Worm (Caenorhabditis elegans) whole organism, early embryonic: ENCODE measurements around the gene F28F5.4.

Source experiments
- B0310.2 ChIP-seq: sonication (generic microtip); optimal IDR thresholded peaks from 2 replicates; lab custom pipeline; 2016; ENCODE audit warnings: mild to moderate bottlenecking, missing genetic modification characterization, missing compliant biosample characterization
- F13C5.2 ChIP-seq: sonication (generic microtip); optimal IDR thresholded peaks from 2 replicates; lab custom pipeline; 2017; ENCODE audit warnings: mild to moderate bottlenecking, missing genetic modification characterization, inconsistent platforms, missing compliant biosample characterization
- aly-1 ChIP-seq: sonication (generic microtip); optimal IDR thresholded peaks from 2 replicates; lab custom pipeline; 2016; ENCODE audit warnings: missing genetic modification characterization, missing compliant biosample characterization
- ama-1 ChIP-seq: fragments of 150-350 bp; optimal IDR thresholded peaks from 2 replicates; lab custom pipeline; 2014
- ceh-13 ChIP-seq: fragments of 200-800 bp; sonication (Bioruptor generic); optimal IDR thresholded peaks from 2 replicates; lab custom pipeline; 2018; ENCODE audit warnings: mild to moderate bottlenecking, missing genetic modification characterization, missing compliant biosample characterization
- ceh-36 ChIP-seq: sonication (generic microtip); optimal IDR thresholded peaks from 2 replicates; lab custom pipeline; 2016; ENCODE audit warnings: missing genetic modification characterization, inconsistent platforms, missing compliant biosample characterization
- ets-7 ChIP-seq: sonication (generic microtip); optimal IDR thresholded peaks from 2 replicates; lab custom pipeline; 2016; ENCODE audit warnings: missing genotype, missing genetic modification characterization, missing compliant biosample characterization
- flt-1 ChIP-seq: fragments of 200-800 bp; sonication (Bioruptor generic); IDR thresholded peaks from 2 replicates; pipeline ENCODE4 v1.3.6; 2022; ENCODE audit warnings: missing genetic modification characterization, missing compliant biosample characterization
- hmbx-1 ChIP-seq: sonication (generic microtip); optimal IDR thresholded peaks from 2 replicates; lab custom pipeline; 2016; ENCODE audit warnings: mild to moderate bottlenecking, missing genetic modification characterization, missing compliant biosample characterization
- hmg-4 ChIP-seq: fragments of 200-800 bp; sonication (Bioruptor generic); optimal IDR thresholded peaks from 2 replicates; lab custom pipeline; 2018; ENCODE audit warnings: mild to moderate bottlenecking, missing genetic modification characterization, missing compliant biosample characterization
- hnd-1 ChIP-seq: sonication (generic microtip); optimal IDR thresholded peaks from 2 replicates; lab custom pipeline; 2016; ENCODE audit warnings: missing genetic modification characterization, missing compliant biosample characterization
- pes-1 ChIP-seq: fragments of 200-800 bp; sonication (Bioruptor generic); IDR thresholded peaks from 2 replicates; pipeline ENCODE4 v1.3.6; 2022; ENCODE audit warnings: missing genetic modification reagents, missing genetic modification characterization, missing compliant biosample characterization
- scrt-1 ChIP-seq: fragments of 200-800 bp; sonication (Bioruptor generic); IDR thresholded peaks from 2 replicates; pipeline ENCODE4 v1.3.6; 2022; ENCODE audit warnings: missing genetic modification characterization, missing compliant biosample characterization
- sea-1 ChIP-seq: fragments of 200-800 bp; sonication (Bioruptor generic); conservative IDR thresholded peaks from 2 replicates; pipeline ENCODE4 v1.3.6; 2022; ENCODE audit warnings: missing genetic modification characterization, missing compliant biosample characterization
- tbx-11 ChIP-seq: fragments of 200-800 bp; sonication (Bioruptor generic); IDR thresholded peaks from 2 replicates; pipeline ENCODE4 v1.3.6; 2022; ENCODE audit warnings: missing genetic modification characterization, missing compliant biosample characterization
- tbx-37 ChIP-seq: fragments of 200-800 bp; sonication (Bioruptor generic); conservative IDR thresholded peaks from 2 replicates; pipeline ENCODE4 v1.3.6; 2022; ENCODE audit warnings: missing genetic modification reagents, missing genetic modification characterization, missing compliant biosample characterization
- tra-4 ChIP-seq: sonication (generic microtip); optimal IDR thresholded peaks from 2 replicates; lab custom pipeline; 2017; ENCODE audit warnings: missing genetic modification characterization, missing compliant biosample characterization

The F28F5.4 gene

ce11 chrIII:6816930-6817329 lies at the start of gene F28F5.4:
TSS of gene F28F5.4 (minus strand) at chrIII:6817033.
- TF ChIP-seq tra-4 (tag; lab: Kevin White, UChicago): no peak
- TF ChIP-seq sea-1 (GFP tag; lab: Robert Waterston, UW): no peak
- TF ChIP-seq pes-1 (GFP tag; lab: Robert Waterston, UW): no peak
- TF ChIP-seq scrt-1 (GFP tag; lab: Robert Waterston, UW): no peak
- no peak for TF ChIP-seq ets-7 (tag; lab: Kevin White, UChicago)
- no peak for TF ChIP-seq ama-1 (lab: Kevin White, UChicago)
- no peak for TF ChIP-seq flt-1 (GFP tag; lab: Robert Waterston, UW)
- no peak for TF ChIP-seq ceh-36 (tag; lab: Kevin White, UChicago)
- TF ChIP-seq F13C5.2 (tag; lab: Kevin White, UChicago): no peak
- TF ChIP-seq hmbx-1 (tag; lab: Kevin White, UChicago): no peak
- no peak for TF ChIP-seq aly-1
- TF ChIP-seq B0310.2 (tag; lab: Kevin White, UChicago): no peak
- no peak for TF ChIP-seq hnd-1 (tag; lab: Kevin White, UChicago)
- TF ChIP-seq tbx-11 (GFP tag; lab: Robert Waterston, UW): no peak
- no peak for TF ChIP-seq tbx-37 (GFP tag; lab: Robert Waterston, UW)
- TF ChIP-seq hmg-4 (GFP tag; lab: Kevin White, UChicago): no peak
- TF ChIP-seq ceh-13 (GFP tag; lab: Kevin White, UChicago): no peak

ce11 chrIII:6863901-6864300 lies 47.1 kb upstream of the F28F5.4 start, which contains the start of gene sma-3:
TSS of gene sma-3 (minus strand) at chrIII:6863968.
- no peak for TF ChIP-seq tbx-11 (GFP tag; lab: Robert Waterston, UW)
- TF ChIP-seq tbx-37 (GFP tag; lab: Robert Waterston, UW): no peak

DNA sequence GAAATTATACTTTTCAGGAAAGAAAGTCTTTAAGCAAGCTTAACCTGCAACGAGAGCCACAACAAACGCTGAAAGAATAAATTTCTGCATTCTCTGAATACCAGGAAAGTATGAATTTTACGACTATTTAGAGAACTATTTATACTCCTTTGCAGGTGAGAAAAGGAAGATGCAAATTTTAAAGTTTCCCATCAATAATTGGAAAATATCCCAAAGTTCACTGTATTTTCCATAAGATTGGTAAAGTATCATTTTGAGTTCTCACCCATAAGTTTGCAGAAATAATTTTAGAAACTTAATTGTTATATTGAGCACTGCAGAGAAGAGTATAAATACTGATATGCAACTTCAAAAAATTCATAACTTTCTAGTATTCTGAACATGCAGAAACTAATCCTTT lies 42.6 kb upstream of the F28F5.4 start, which contains the start of gene clec-158:
clec-158 (minus strand) TSS at position 101 of the 400 bp plus-strand sequence.
- no peak for TF ChIP-seq ama-1 (lab: Kevin White, UChicago)
- TF ChIP-seq sea-1 (GFP tag; lab: Robert Waterston, UW): no peak
- TF ChIP-seq scrt-1 (GFP tag; lab: Robert Waterston, UW): no peak
- no peak for TF ChIP-seq hmbx-1 (tag; lab: Kevin White, UChicago)
- TF ChIP-seq ceh-36 (tag; lab: Kevin White, UChicago): no peak
- no peak for TF ChIP-seq ets-7 (tag; lab: Kevin White, UChicago)
- no peak for TF ChIP-seq tbx-11 (GFP tag; lab: Robert Waterston, UW)
- TF ChIP-seq pes-1 (GFP tag; lab: Robert Waterston, UW): no peak

ce11 chrIII:6857390-6857848 lies 40.6 kb upstream of the F28F5.4 start:
- TF ChIP-seq flt-1 (GFP tag; lab: Robert Waterston, UW): no peak
- TF ChIP-seq scrt-1 (GFP tag; lab: Robert Waterston, UW): no peak
- TF ChIP-seq sea-1 (GFP tag; lab: Robert Waterston, UW): no peak
- no peak for TF ChIP-seq hmg-4 (GFP tag; lab: Kevin White, UChicago)
- no peak for TF ChIP-seq ceh-36 (tag; lab: Kevin White, UChicago)
- no peak for TF ChIP-seq ceh-13 (GFP tag; lab: Kevin White, UChicago)
- no peak for TF ChIP-seq ama-1 (lab: Kevin White, UChicago)
- no peak for TF ChIP-seq tbx-37 (GFP tag; lab: Robert Waterston, UW)
- no peak for TF ChIP-seq hmbx-1 (tag; lab: Kevin White, UChicago)
- no peak for TF ChIP-seq F13C5.2 (tag; lab: Kevin White, UChicago)
- no peak for TF ChIP-seq tbx-11 (GFP tag; lab: Robert Waterston, UW)
- no peak for TF ChIP-seq aly-1
- no peak for TF ChIP-seq tra-4 (tag; lab: Kevin White, UChicago)
- no peak for TF ChIP-seq hnd-1 (tag; lab: Kevin White, UChicago)
- no peak for TF ChIP-seq pes-1 (GFP tag; lab: Robert Waterston, UW)
- no peak for TF ChIP-seq B0310.2 (tag; lab: Kevin White, UChicago)

ce11 chrIII:6856709-6857108 lies 39.9 kb upstream of the F28F5.4 start, which contains the start of gene zak-1:
TSS of gene zak-1 (minus strand) at chrIII:6856809.
- no peak for TF ChIP-seq scrt-1 (GFP tag; lab: Robert Waterston, UW)

ce11 chrIII:6850255-6850654 lies 33.4 kb upstream of the F28F5.4 start, which contains the start of gene srv-1:
TSS of gene srv-1 (plus strand) at chrIII:6850385.
- TF ChIP-seq flt-1 (GFP tag; lab: Robert Waterston, UW): no peak
- TF ChIP-seq sea-1 (GFP tag; lab: Robert Waterston, UW): no peak
- TF ChIP-seq aly-1: no peak
- no peak for TF ChIP-seq F13C5.2 (tag; lab: Kevin White, UChicago)
- no peak for TF ChIP-seq tbx-37 (GFP tag; lab: Robert Waterston, UW)
- TF ChIP-seq B0310.2 (tag; lab: Kevin White, UChicago): no peak

- TF ChIP-seq F13C5.2 (tag; lab: Kevin White, UChicago) (no peak), tbx-37 (GFP tag; lab: Robert Waterston, UW) (no peak), sea-1 (GFP tag; lab: Robert Waterston, UW) (no peak), pes-1 (GFP tag; lab: Robert Waterston, UW) (no peak), B0310.2 (tag; lab: Kevin White, UChicago) (no peak), hnd-1 (tag; lab: Kevin White, UChicago) (no peak), ceh-36 (tag; lab: Kevin White, UChicago) (no peak), ceh-13 (GFP tag; lab: Kevin White, UChicago) (no peak), ets-7 (tag; lab: Kevin White, UChicago) (no peak), aly-1 (no peak), flt-1 (GFP tag; lab: Robert Waterston, UW) (no peak), tbx-11 (GFP tag; lab: Robert Waterston, UW) (no peak), hmg-4 (GFP tag; lab: Kevin White, UChicago) (no peak), tra-4 (tag; lab: Kevin White, UChicago) (no peak), scrt-1 (GFP tag; lab: Robert Waterston, UW) (no peak), ama-1 (lab: Kevin White, UChicago) (no peak), hmbx-1 (tag; lab: Kevin White, UChicago) (no peak)
Observed at ce11 chrIII:6848654-6849204, 31.9 kb upstream of the F28F5.4 start, which contains the start of gene dhhc-5. TSS of gene dhhc-5 (minus strand) at chrIII:6849059.
